Worm (Caenorhabditis elegans): ENCODE results near the gene T02G5.14.

ce11 chrII:7115638-7116037 lies 31.5 kb downstream of the T02G5.14 start, which contains the start of gene cutl-5:
- no peak for TF ChIP-seq ama-1 (optimal IDR thresholded peaks at IDR 0.05)
- no peak for TF ChIP-seq ceh-34 (tag; optimal IDR thresholded peaks at IDR 0.05)
- no peak for TF ChIP-seq nhr-11 (tag; optimal IDR thresholded peaks at IDR 0.05)
- TF ChIP-seq lin-11 (tag; optimal IDR thresholded peaks at IDR 0.05) = no peak
- TF ChIP-seq ceh-2 (tag; optimal IDR thresholded peaks at IDR 0.05) = no peak
- TF ChIP-seq tbx-2 (tag; optimal IDR thresholded peaks at IDR 0.05) = no peak
- no peak for TF ChIP-seq dmd-4 (tag; optimal IDR thresholded peaks at IDR 0.05; ENCODE audit: borderline replicate concordance)
- TF ChIP-seq ceh-31 (tag; optimal IDR thresholded peaks at IDR 0.05) = no peak
- no peak for TF ChIP-seq sdc-2 (tag; optimal IDR thresholded peaks at IDR 0.05)
- no peak for TF ChIP-seq hlh-8 (tag; optimal IDR thresholded peaks at IDR 0.05)
- no peak for TF ChIP-seq fkh-10 (GFP tag; optimal IDR thresholded peaks at IDR 0.05)
- TF ChIP-seq ttx-3 (tag; optimal IDR thresholded peaks at IDR 0.05) = no peak

All from whole organism, late embryonic.